Fruit fly (Drosophila melanogaster) whole organism, embryonic: Measurements from ENCODE around the gene stv.

Experiments
- CG10654 ChIP-seq: fragments of 200-800 bp; sonication (Bioruptor generic); optimal IDR thresholded peaks from 2 replicates; lab custom pipeline; 2016; ENCODE audit warnings: missing biosample characterization, missing genetic modification characterization
- CG11456 ChIP-seq: fragments of 200-800 bp; sonication (Bioruptor generic); IDR thresholded peaks from 3 replicates; pipeline ENCODE4 v1.3.6; 2022; ENCODE audit warnings: missing biosample characterization, missing genetic modification characterization
- CG11504 ChIP-seq: fragments of 200-800 bp; sonication (Bioruptor generic); optimal IDR thresholded peaks from 3 replicates; lab custom pipeline; 2019; ENCODE audit warnings: missing biosample characterization, mild to moderate bottlenecking, missing genetic modification characterization, moderate library complexity
- CG11696 ChIP-seq: fragments of 200-800 bp; sonication (Bioruptor generic); IDR thresholded peaks from 2 replicates; pipeline ENCODE4 v1.3.6; 2022; ENCODE audit warnings: missing biosample characterization, missing genetic modification characterization
- CG12236 ChIP-seq: fragments of 200-800 bp; sonication (Bioruptor generic); optimal IDR thresholded peaks from 2 replicates; lab custom pipeline; 2016; ENCODE audit warnings: missing biosample characterization, missing genetic modification characterization
- CG12299 ChIP-seq: fragments of 200-800 bp; sonication (Bioruptor generic); optimal IDR thresholded peaks from 2 replicates; lab custom pipeline; 2018; ENCODE audit warnings: missing biosample characterization, mild to moderate bottlenecking, missing genetic modification characterization
- CG1233 ChIP-seq: fragments of 200-800 bp; sonication (Bioruptor generic); optimal IDR thresholded peaks from 4 replicates; lab custom pipeline; 2018; ENCODE audit warnings: missing biosample characterization, mild to moderate bottlenecking, missing genetic modification characterization
- CG13296 ChIP-seq: fragments of 200-800 bp; sonication (Bioruptor generic); optimal IDR thresholded peaks from 3 replicates; lab custom pipeline; 2018; ENCODE audit warnings: missing biosample characterization, mild to moderate bottlenecking, missing genetic modification characterization
- CG13424 ChIP-seq: fragments of 200-800 bp; sonication (Bioruptor generic); optimal IDR thresholded peaks from 2 replicates; lab custom pipeline; 2019; ENCODE audit warnings: missing biosample characterization, mild to moderate bottlenecking, missing genetic modification characterization, moderate library complexity
- CG13894 ChIP-seq: fragments of 200-800 bp; sonication (Bioruptor generic); optimal IDR thresholded peaks from 3 replicates; lab custom pipeline; 2018; ENCODE audit warnings: missing biosample characterization, mild to moderate bottlenecking, missing genetic modification characterization, moderate library complexity
- CG15073 ChIP-seq: fragments of 200-800 bp; sonication (Bioruptor generic); optimal IDR thresholded peaks from 2 replicates; lab custom pipeline; 2016; ENCODE audit warnings: missing biosample characterization, missing genetic modification characterization
- CG18476 ChIP-seq: fragments of 200-800 bp; sonication (Bioruptor generic); optimal IDR thresholded peaks from 2 replicates; lab custom pipeline; 2016; ENCODE audit warnings: missing biosample characterization, mild to moderate bottlenecking, missing genetic modification characterization
- CG30403 ChIP-seq: fragments of 200-800 bp; sonication (Bioruptor generic); optimal IDR thresholded peaks from 3 replicates; lab custom pipeline; 2016; ENCODE audit warnings: missing biosample characterization, missing genetic modification characterization
- CG31365 ChIP-seq: fragments of 200-800 bp; sonication (Bioruptor generic); optimal IDR thresholded peaks from 2 replicates; lab custom pipeline; 2018; ENCODE audit warnings: missing biosample characterization, mild to moderate bottlenecking, missing genetic modification characterization
- CG34422 ChIP-seq: fragments of 200-800 bp; sonication (Bioruptor generic); IDR thresholded peaks from 3 replicates; pipeline ENCODE4 v1.3.6; 2022; ENCODE audit warnings: missing biosample characterization, missing genetic modification characterization
- CG42726 ChIP-seq: fragments of 200-800 bp; sonication (Bioruptor generic); IDR thresholded peaks from 2 replicates; pipeline ENCODE4 v1.3.6; 2022; ENCODE audit warnings: missing biosample characterization, missing genetic modification characterization; ENCODE audit not compliant: partially characterized antibody
- CG6683 ChIP-seq: fragments of 200-800 bp; sonication (Bioruptor generic); optimal IDR thresholded peaks from 2 replicates; lab custom pipeline; 2017; ENCODE audit warnings: missing biosample characterization, mild to moderate bottlenecking, missing genetic modification characterization, missing genetic modification reagents
- CG8290 ChIP-seq, 3 experiments: fragments of 200-800 bp; sonication (Bioruptor generic); optimal IDR thresholded peaks; 2 replicates each; lab custom pipeline; 2016 to 2019; ENCODE audit warnings: missing biosample characterization in 3 of 3, missing genetic modification characterization in 3 of 3, mild to moderate bottlenecking in 2 of 3, moderate library complexity in 1 of 3
- CG9727 ChIP-seq: fragments of 200-800 bp; sonication (Bioruptor generic); optimal IDR thresholded peaks from 3 replicates; lab custom pipeline; 2017; ENCODE audit warnings: missing biosample characterization, mild to moderate bottlenecking, missing genetic modification characterization
- CkIIα-i1 ChIP-seq: fragments of 200-800 bp; sonication (Bioruptor generic); IDR thresholded peaks from 2 replicates; pipeline ENCODE4 v1.3.6; 2022; ENCODE audit warnings: missing biosample characterization, missing genetic modification characterization
- Hsf ChIP-seq: fragments of 200-800 bp; sonication (Bioruptor generic); optimal IDR thresholded peaks from 3 replicates; lab custom pipeline; 2016; ENCODE audit warnings: missing biosample characterization, missing genetic modification characterization
- MTF-1 ChIP-seq: fragments of 200-800 bp; sonication (Bioruptor generic); optimal IDR thresholded peaks from 2 replicates; lab custom pipeline; 2018; ENCODE audit warnings: missing biosample characterization, mild to moderate bottlenecking, missing genetic modification characterization, borderline replicate concordance
- Mes4 ChIP-seq: fragments of 200-800 bp; sonication (Bioruptor generic); optimal IDR thresholded peaks from 2 replicates; lab custom pipeline; 2016; ENCODE audit warnings: missing biosample characterization, missing genetic modification characterization
- PHDP ChIP-seq: fragments of 200-800 bp; sonication (Bioruptor generic); optimal IDR thresholded peaks from 3 replicates; lab custom pipeline; 2018; ENCODE audit warnings: missing biosample characterization, mild to moderate bottlenecking, missing genetic modification characterization, moderate library complexity
- Tbp ChIP-seq: fragments of >200 bp; optimal IDR thresholded peaks from 2 replicates; lab custom pipeline; 2018; ENCODE audit warnings: missing biosample characterization, missing genetic modification characterization
- ap ChIP-seq: fragments of 200-800 bp; sonication (Bioruptor generic); IDR thresholded peaks from 2 replicates; pipeline ENCODE4 v1.3.6; 2022; ENCODE audit warnings: missing biosample characterization, missing genetic modification characterization
- ara ChIP-seq: fragments of 200-800 bp; sonication (Bioruptor generic); IDR thresholded peaks from 2 replicates; pipeline ENCODE4 v1.3.6; 2022; ENCODE audit warnings: missing biosample characterization, missing genetic modification characterization
- chn ChIP-seq: fragments of 200-800 bp; sonication (Bioruptor generic); optimal IDR thresholded peaks from 2 replicates; lab custom pipeline; 2016; ENCODE audit warnings: missing biosample characterization, missing genetic modification characterization
- ems ChIP-seq: fragments of 200-800 bp; sonication (Bioruptor generic); optimal IDR thresholded peaks from 3 replicates; lab custom pipeline; 2016; ENCODE audit warnings: missing biosample characterization, missing genetic modification characterization
- fd3F ChIP-seq: fragments of 200-800 bp; sonication (Bioruptor generic); optimal IDR thresholded peaks from 2 replicates; lab custom pipeline; 2018; ENCODE audit warnings: missing biosample characterization, mild to moderate bottlenecking, missing genetic modification characterization, moderate library complexity
- gt ChIP-seq: fragments of 200-800 bp; sonication (Bioruptor generic); IDR thresholded peaks from 2 replicates; pipeline ENCODE4 v1.3.6; 2022; ENCODE audit warnings: missing biosample characterization, missing genetic modification characterization
- klu ChIP-seq: fragments of 200-800 bp; sonication (Bioruptor generic); IDR thresholded peaks from 2 replicates; pipeline ENCODE4 v1.3.6; 2022; ENCODE audit warnings: missing biosample characterization, missing genetic modification characterization
- oc ChIP-seq: fragments of 200-800 bp; sonication (Bioruptor generic); optimal IDR thresholded peaks from 2 replicates; lab custom pipeline; 2018; ENCODE audit warnings: missing biosample characterization, mild to moderate bottlenecking, missing genetic modification characterization, moderate library complexity
- org-1 ChIP-seq: fragments of 200-800 bp; sonication (Bioruptor generic); optimal IDR thresholded peaks from 2 replicates; lab custom pipeline; 2017; ENCODE audit warnings: missing biosample characterization, missing genetic modification characterization
- pum ChIP-seq: fragments of 200-800 bp; sonication (Bioruptor generic); optimal IDR thresholded peaks from 2 replicates; lab custom pipeline; 2016; ENCODE audit warnings: missing biosample characterization, missing genetic modification characterization
- ssp ChIP-seq: fragments of 200-800 bp; sonication (Bioruptor generic); IDR thresholded peaks from 2 replicates; pipeline ENCODE4 v1.3.6; 2022; ENCODE audit warnings: missing biosample characterization, missing genetic modification characterization
- stc ChIP-seq: fragments of 200-800 bp; sonication (Bioruptor generic); IDR thresholded peaks from 2 replicates; pipeline ENCODE4 v1.3.6; 2022; ENCODE audit warnings: missing biosample characterization, missing genetic modification characterization
- tgo ChIP-seq: fragments of 200-800 bp; sonication (Bioruptor generic); IDR thresholded peaks from 3 replicates; pipeline ENCODE4 v1.3.6; 2022; ENCODE audit warnings: missing biosample characterization, missing genetic modification characterization
- tio ChIP-seq: fragments of 200-800 bp; sonication (Bioruptor generic); optimal IDR thresholded peaks from 2 replicates; lab custom pipeline; 2017; ENCODE audit warnings: missing biosample characterization, missing genetic modification characterization, inconsistent platforms
- ttk ChIP-seq: fragments of 200-800 bp; sonication (Bioruptor generic); IDR thresholded peaks from 2 replicates; pipeline ENCODE4 v2.1.2; 2022; ENCODE audit warnings: missing biosample characterization, missing genetic modification characterization
- wek ChIP-seq: fragments of 200-800 bp; sonication (Bioruptor generic); optimal IDR thresholded peaks from 3 replicates; lab custom pipeline; 2018; ENCODE audit warnings: missing biosample characterization, mild to moderate bottlenecking, missing genetic modification characterization, moderate library complexity
- zfh2 ChIP-seq: fragments of 200-800 bp; sonication (Bioruptor generic); optimal IDR thresholded peaks from 2 replicates; lab custom pipeline; 2016; ENCODE audit warnings: missing biosample characterization, missing genetic modification characterization

Gene stv

dm6 chr3L:13450177-13450793 is 27.1 kb upstream of the stv start, which contains the start of the genes JMJD7 and CG10738 (continued):
- peak; percentile 79 for TF ChIP-seq CG34422
- no peak for TF ChIP-seq oc (tag; lab: Kevin White, UChicago)
- TF ChIP-seq wek: no peak
- peak; percentile 70; the same call in 1 of the 2 replicates for TF ChIP-seq ap
- TF ChIP-seq CG15073 (GFP tag; lab: Kevin White, UChicago): peak; percentile 39
- peak; percentile 70 for TF ChIP-seq klu (GFP tag; lab: Robert Waterston, UW)
- TF ChIP-seq ara (GFP tag; lab: Robert Waterston, UW): peak; percentile 42; the same call in 1 of the 2 replicates
- no peak for TF ChIP-seq pum (GFP tag; lab: Kevin White, UChicago)
- peak; percentile 51 for TF ChIP-seq CG18476 (GFP tag; lab: Kevin White, UChicago)
- no peak for TF ChIP-seq chn
- no peak for TF ChIP-seq CG13894 (tag; lab: Kevin White, UChicago)
- TF ChIP-seq CG11504 (tag; lab: Kevin White, UChicago): peak; percentile 81
- no peak for TF ChIP-seq CG42726 (GFP tag; lab: Robert Waterston, UW)
- TF ChIP-seq CG11456: peak; percentile 86
- peak; percentile 41 for TF ChIP-seq stc (GFP tag; lab: Robert Waterston, UW)
- peak; percentile 23 for TF ChIP-seq MTF-1 (GFP tag; lab: Kevin White, UChicago)
- TF ChIP-seq Mes4 (GFP tag; lab: Kevin White, UChicago): no peak
- TF ChIP-seq CG6683 (GFP tag; lab: Kevin White, UChicago): peak; percentile 43
- no peak for TF ChIP-seq Tbp (GFP tag; lab: Kevin White, UChicago)
- TF ChIP-seq CG11696: peak; percentile 52; the same call in 1 of the 2 replicates
- peak; percentile 37 for TF ChIP-seq ssp
- peak; percentile 7 for TF ChIP-seq ems (GFP tag; lab: Kevin White, UChicago)
- peak; percentile 60 for TF ChIP-seq CG10654 (GFP tag; lab: Kevin White, UChicago)
- TF ChIP-seq CG13296 (GFP tag; lab: Kevin White, UChicago): peak; percentile 53
- peak; percentile 55 for TF ChIP-seq CG30403 (GFP tag; lab: Kevin White, UChicago)
- TF ChIP-seq fd3F (GFP tag; lab: Kevin White, UChicago): no peak
- TF ChIP-seq org-1 (GFP tag; lab: Kevin White, UChicago): no peak
- TF ChIP-seq CG13424 (tag; lab: Kevin White, UChicago): peak; percentile 19
- TF ChIP-seq tio: no peak
- peak; percentile 63 for TF ChIP-seq CG9727 (GFP tag; lab: Kevin White, UChicago)
- TF ChIP-seq CG12236 (GFP tag; lab: Kevin White, UChicago): no peak
- TF ChIP-seq CG8290 (GFP tag; optimal IDR thresholded peaks at IDR 0.05; lab: Kevin White, UChicago): no peak
- TF ChIP-seq CG8290 (tag; optimal IDR thresholded peaks at IDR 0.05; lab: Kevin White, UChicago): no peak
- TF ChIP-seq zfh2 (GFP tag; lab: Kevin White, UChicago): peak; percentile 31
- TF ChIP-seq tgo (GFP tag; lab: Robert Waterston, UW): peak; percentile 62
- TF ChIP-seq ttk (GFP tag; lab: Robert Waterston, UW): no peak; the same call in 1 of the 2 replicates
- no peak for TF ChIP-seq PHDP (tag; lab: Kevin White, UChicago)
- peak; percentile 27 for TF ChIP-seq Hsf
- TF ChIP-seq gt (GFP tag; lab: Robert Waterston, UW): no peak
- TF ChIP-seq CG31365 (tag; lab: Kevin White, UChicago): no peak
- no peak for TF ChIP-seq CG1233 (GFP tag; lab: Kevin White, UChicago)
- no peak for TF ChIP-seq CG12299 (tag; lab: Kevin White, UChicago)
- TF ChIP-seq CkIIα-i1: no peak
- TF ChIP-seq, all 482 proteins: peak for 231
